Fruit fly (Drosophila melanogaster) whole organism, embryonic: ENCODE results near the gene Klp64D.

ENCODE experiments used
- ATbp ChIP-seq: fragments of 200-800 bp; sonication (Bioruptor generic); optimal IDR thresholded peaks from 2 replicates; lab custom pipeline; 2017; ENCODE audit warnings: missing biosample characterization, mild to moderate bottlenecking, missing genetic modification characterization, missing genetic modification reagents
- BtbVII ChIP-seq: fragments of 200-800 bp; sonication (Bioruptor generic); optimal IDR thresholded peaks from 3 replicates; lab custom pipeline; 2017; ENCODE audit warnings: missing biosample characterization, mild to moderate bottlenecking, missing genetic modification characterization
- CG10209 ChIP-seq: fragments of 200-800 bp; sonication (Bioruptor generic); optimal IDR thresholded peaks from 3 replicates; lab custom pipeline; 2017; ENCODE audit warnings: missing biosample characterization, mild to moderate bottlenecking, missing genetic modification characterization, missing genetic modification reagents
- CG10321 ChIP-seq: fragments of 200-800 bp; sonication (Bioruptor generic); IDR thresholded peaks from 2 replicates; pipeline ENCODE4 v1.3.6; 2022; ENCODE audit warnings: missing biosample characterization, missing genetic modification characterization
- CG10366 ChIP-seq: fragments of 200-800 bp; sonication (Bioruptor generic); IDR thresholded peaks from 2 replicates; pipeline ENCODE4 v1.3.6; 2022; ENCODE audit warnings: missing biosample characterization, missing genetic modification characterization
- CG10565 ChIP-seq: fragments of 200-800 bp; sonication (Bioruptor generic); optimal IDR thresholded peaks from 3 replicates; lab custom pipeline; 2016; ENCODE audit warnings: missing biosample characterization, mild to moderate bottlenecking, missing genetic modification characterization
- CG11093 ChIP-seq: fragments of 200-800 bp; sonication (Bioruptor generic); IDR thresholded peaks from 3 replicates; pipeline ENCODE4 v1.3.6; 2022; ENCODE audit warnings: missing biosample characterization, missing genetic modification characterization
- CG12236 ChIP-seq: fragments of 200-800 bp; sonication (Bioruptor generic); optimal IDR thresholded peaks from 2 replicates; lab custom pipeline; 2016; ENCODE audit warnings: missing biosample characterization, missing genetic modification characterization
- CG1233 ChIP-seq: fragments of 200-800 bp; sonication (Bioruptor generic); optimal IDR thresholded peaks from 4 replicates; lab custom pipeline; 2018; ENCODE audit warnings: missing biosample characterization, mild to moderate bottlenecking, missing genetic modification characterization
- CG13296 ChIP-seq: fragments of 200-800 bp; sonication (Bioruptor generic); optimal IDR thresholded peaks from 3 replicates; lab custom pipeline; 2018; ENCODE audit warnings: missing biosample characterization, mild to moderate bottlenecking, missing genetic modification characterization
- CG13424 ChIP-seq: fragments of 200-800 bp; sonication (Bioruptor generic); optimal IDR thresholded peaks from 2 replicates; lab custom pipeline; 2019; ENCODE audit warnings: missing biosample characterization, mild to moderate bottlenecking, missing genetic modification characterization, moderate library complexity
- CG15073 ChIP-seq: fragments of 200-800 bp; sonication (Bioruptor generic); optimal IDR thresholded peaks from 2 replicates; lab custom pipeline; 2016; ENCODE audit warnings: missing biosample characterization, missing genetic modification characterization
- CG15269 ChIP-seq: fragments of 200-800 bp; sonication (Bioruptor generic); optimal IDR thresholded peaks from 2 replicates; lab custom pipeline; 2018; ENCODE audit warnings: missing biosample characterization, mild to moderate bottlenecking, missing genetic modification characterization, moderate library complexity
- CG15696 ChIP-seq: fragments of 200-800 bp; sonication (Bioruptor generic); optimal IDR thresholded peaks from 2 replicates; lab custom pipeline; 2019; ENCODE audit warnings: missing biosample characterization, mild to moderate bottlenecking, missing genetic modification characterization, moderate library complexity
- CG17328 ChIP-seq: fragments of 200-800 bp; sonication (Bioruptor generic); IDR thresholded peaks from 2 replicates; pipeline ENCODE4 v1.3.6; 2022; ENCODE audit warnings: missing biosample characterization, missing genetic modification characterization
- CG1832 ChIP-seq: fragments of 200-800 bp; sonication (Bioruptor generic); optimal IDR thresholded peaks from 2 replicates; lab custom pipeline; 2017; ENCODE audit warnings: missing biosample characterization, mild to moderate bottlenecking, missing genetic modification characterization, inconsistent platforms
- CG2116 ChIP-seq: fragments of 200-800 bp; sonication (Bioruptor generic); optimal IDR thresholded peaks from 3 replicates; lab custom pipeline; 2018; ENCODE audit warnings: missing biosample characterization, mild to moderate bottlenecking, missing genetic modification characterization
- CG2199 ChIP-seq: fragments of 200-800 bp; sonication (Bioruptor generic); IDR thresholded peaks from 3 replicates; pipeline ENCODE4 v1.3.6; 2022; ENCODE audit warnings: missing biosample characterization, missing genetic modification characterization
- CG3407 ChIP-seq: fragments of 200-800 bp; sonication (Bioruptor generic); optimal IDR thresholded peaks from 2 replicates; lab custom pipeline; 2018; ENCODE audit warnings: missing biosample characterization, mild to moderate bottlenecking, missing genetic modification characterization
- CG34224 ChIP-seq: fragments of 200-800 bp; sonication (Bioruptor generic); IDR thresholded peaks from 3 replicates; pipeline ENCODE4 v1.3.6; 2022; ENCODE audit warnings: missing biosample characterization, missing genetic modification characterization; ENCODE audit not compliant: partially characterized antibody
- CG6765 ChIP-seq: fragments of 200-800 bp; sonication (Bioruptor generic); optimal IDR thresholded peaks from 3 replicates; lab custom pipeline; 2017; ENCODE audit warnings: missing biosample characterization, mild to moderate bottlenecking, missing genetic modification characterization
- CG8089 ChIP-seq: fragments of 200-800 bp; sonication (Bioruptor generic); optimal IDR thresholded peaks from 3 replicates; lab custom pipeline; 2016; ENCODE audit warnings: missing biosample characterization, missing genetic modification characterization
- CG8290 ChIP-seq, 3 experiments: fragments of 200-800 bp; sonication (Bioruptor generic); optimal IDR thresholded peaks; 2 replicates each; lab custom pipeline; 2016 to 2019; ENCODE audit warnings: missing biosample characterization in 3 of 3, missing genetic modification characterization in 3 of 3, mild to moderate bottlenecking in 2 of 3, moderate library complexity in 1 of 3
- CG8388 ChIP-seq: fragments of 200-800 bp; sonication (Bioruptor generic); optimal IDR thresholded peaks from 2 replicates; lab custom pipeline; 2019; ENCODE audit warnings: missing biosample characterization, mild to moderate bottlenecking, missing genetic modification characterization, moderate library complexity
- CG9609 ChIP-seq: fragments of 200-800 bp; sonication (Bioruptor generic); optimal IDR thresholded peaks from 3 replicates; lab custom pipeline; 2016; ENCODE audit warnings: missing biosample characterization, missing genetic modification characterization
- CG9932 ChIP-seq: fragments of 200-800 bp; sonication (Bioruptor generic); IDR thresholded peaks from 2 replicates; pipeline ENCODE4 v1.3.6; 2022; ENCODE audit warnings: missing biosample characterization, missing genetic modification characterization
- Fer2 ChIP-seq: fragments of 200-800 bp; sonication (Bioruptor generic); optimal IDR thresholded peaks from 2 replicates; lab custom pipeline; 2018; ENCODE audit warnings: missing biosample characterization, mild to moderate bottlenecking, missing genetic modification characterization, moderate library complexity
- HLH4C ChIP-seq: fragments of 200-800 bp; sonication (Bioruptor generic); IDR thresholded peaks from 3 replicates; pipeline ENCODE4 v1.3.6; 2022; ENCODE audit warnings: missing biosample characterization, missing genetic modification characterization; ENCODE audit not compliant: partially characterized antibody
- HLH54F ChIP-seq: fragments of 200-800 bp; sonication (Bioruptor generic); optimal IDR thresholded peaks from 3 replicates; lab custom pipeline; 2016; ENCODE audit warnings: missing biosample characterization, missing genetic modification characterization
- Poxn ChIP-seq: fragments of 200-800 bp; sonication (Bioruptor generic); IDR thresholded peaks from 2 replicates; pipeline ENCODE4 v1.3.6; 2022; ENCODE audit warnings: missing biosample characterization, missing genetic modification characterization
- Rx ChIP-seq: fragments of 200-800 bp; sonication (Bioruptor generic); IDR thresholded peaks from 2 replicates; pipeline ENCODE4 v1.3.6; 2022; ENCODE audit warnings: missing biosample characterization, missing genetic modification characterization
- bowl ChIP-seq: fragments of 200-800 bp; sonication (Bioruptor generic); IDR thresholded peaks from 2 replicates; pipeline ENCODE4 v1.3.6; 2022; ENCODE audit warnings: missing biosample characterization, missing genetic modification characterization
- bsh ChIP-seq, 2 experiments: fragments of 200-800 bp; sonication (Bioruptor generic); optimal IDR thresholded peaks; 2 replicates each; lab custom pipeline; 2017 to 2018; ENCODE audit warnings: mild to moderate bottlenecking in 2 of 2, missing biosample characterization in 2 of 2, missing genetic modification characterization in 2 of 2, moderate library complexity in 1 of 2
- cad ChIP-seq: fragments of >200 bp; optimal IDR thresholded peaks from 2 replicates; lab custom pipeline; 2017; ENCODE audit warnings: missing biosample characterization, missing genetic modification characterization
- caup ChIP-seq: fragments of 200-800 bp; sonication (Bioruptor generic); optimal IDR thresholded peaks from 3 replicates; lab custom pipeline; 2017; ENCODE audit warnings: missing biosample characterization, mild to moderate bottlenecking, missing genetic modification characterization, moderate library complexity; ENCODE audit not compliant: severe bottlenecking
- cg ChIP-seq: fragments of 200-800 bp; sonication (Bioruptor generic); optimal IDR thresholded peaks from 3 replicates; lab custom pipeline; 2019; ENCODE audit warnings: missing biosample characterization, mild to moderate bottlenecking, missing genetic modification characterization, moderate library complexity
- crp ChIP-seq, 2 experiments: fragments of 200-800 bp; sonication (Bioruptor generic); optimal IDR thresholded peaks; 2 replicates in 1 of 2; 3 replicates in 1 of 2; lab custom pipeline; 2017; ENCODE audit warnings: missing biosample characterization in 2 of 2, missing genetic modification characterization in 2 of 2, mild to moderate bottlenecking in 1 of 2, moderate library complexity in 1 of 2
- gem ChIP-seq: fragments of 200-800 bp; sonication (Bioruptor generic); optimal IDR thresholded peaks from 2 replicates; lab custom pipeline; 2019; ENCODE audit warnings: missing biosample characterization, mild to moderate bottlenecking, missing genetic modification characterization, moderate library complexity
- gsb-n ChIP-seq: fragments of 200-800 bp; sonication (Bioruptor generic); optimal IDR thresholded peaks from 3 replicates; lab custom pipeline; 2018; ENCODE audit warnings: missing biosample characterization, mild to moderate bottlenecking, missing genetic modification characterization
- hb ChIP-seq: fragments of 200-800 bp; sonication (Bioruptor generic); IDR thresholded peaks from 3 replicates; pipeline ENCODE4 v1.3.6; 2022; ENCODE audit warnings: missing biosample characterization, missing genetic modification characterization; ENCODE audit not compliant: partially characterized antibody
- inv ChIP-seq: fragments of 200-800 bp; sonication (Bioruptor generic); IDR thresholded peaks from 2 replicates; pipeline ENCODE4 v1.3.6; 2022; ENCODE audit warnings: missing biosample characterization, missing genetic modification characterization; ENCODE audit not compliant: partially characterized antibody
- jing ChIP-seq: fragments of 200-800 bp; sonication (Bioruptor generic); optimal IDR thresholded peaks from 2 replicates; lab custom pipeline; 2018; ENCODE audit warnings: missing biosample characterization, mild to moderate bottlenecking, missing genetic modification characterization
- lab ChIP-seq: fragments of 200-800 bp; sonication (Bioruptor generic); optimal IDR thresholded peaks from 3 replicates; lab custom pipeline; 2017; ENCODE audit warnings: missing biosample characterization, missing genetic modification characterization, mild to moderate bottlenecking, moderate library complexity, missing genetic modification reagents
- ro ChIP-seq: fragments of 200-800 bp; sonication (Bioruptor generic); IDR thresholded peaks from 2 replicates; pipeline ENCODE4 v1.3.6; 2022; ENCODE audit warnings: missing biosample characterization, missing genetic modification characterization
- slou ChIP-seq: fragments of 200-800 bp; sonication (Bioruptor generic); optimal IDR thresholded peaks from 3 replicates; lab custom pipeline; 2016; ENCODE audit warnings: missing biosample characterization, missing genetic modification characterization
- tin ChIP-seq: fragments of 200-800 bp; sonication (Bioruptor generic); optimal IDR thresholded peaks from 3 replicates; lab custom pipeline; 2016; ENCODE audit warnings: missing biosample characterization, missing genetic modification characterization
- toy ChIP-seq: fragments of 200-800 bp; sonication (Bioruptor generic); IDR thresholded peaks from 2 replicates; pipeline ENCODE4 v1.3.6; 2022; ENCODE audit warnings: missing biosample characterization, missing genetic modification characterization
- ttk ChIP-seq: fragments of 200-800 bp; sonication (Bioruptor generic); IDR thresholded peaks from 2 replicates; pipeline ENCODE4 v2.1.2; 2022; ENCODE audit warnings: missing biosample characterization, missing genetic modification characterization

Gene Klp64D

DNA sequence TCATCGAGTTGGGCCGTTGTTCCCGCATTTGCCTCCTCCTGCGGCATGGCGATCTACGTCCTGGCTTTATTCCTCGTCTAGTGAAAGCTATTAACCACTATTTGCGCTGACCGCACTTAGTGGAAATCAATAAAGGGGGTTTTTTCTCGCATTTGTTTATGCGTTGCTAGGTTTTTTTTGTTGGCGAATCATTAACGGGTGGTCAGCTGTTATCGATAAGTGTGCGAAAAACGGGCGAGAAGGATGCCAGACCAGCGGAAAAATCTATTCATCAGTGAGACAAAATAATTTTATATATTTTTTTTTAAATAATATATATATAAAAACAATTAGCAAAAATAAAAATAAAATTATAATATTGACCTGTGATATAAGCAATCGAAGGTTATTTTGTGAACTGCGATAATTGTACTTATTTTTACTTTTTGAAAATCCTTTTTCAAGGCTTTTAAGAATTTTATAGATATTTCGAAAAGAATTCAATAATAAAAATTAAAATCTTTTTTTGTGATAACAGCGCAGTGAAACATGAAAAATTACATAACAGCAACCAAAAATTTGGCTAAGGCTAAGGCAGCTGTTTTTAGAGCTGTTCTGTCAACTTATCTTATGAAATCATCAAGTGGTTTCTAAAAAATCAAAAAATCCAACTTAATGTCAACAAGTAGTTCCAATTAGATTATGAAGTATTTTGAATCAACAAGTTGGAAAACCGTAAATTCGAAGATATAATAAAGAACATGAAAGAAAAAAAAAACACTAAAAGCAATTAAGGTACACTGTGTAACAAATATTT is at the start of gene Klp64D:
Gene Klp64D, minus strand, starts transcription at position 185 of the 796 bp plus-strand sequence.
- TF ChIP-seq cad (GFP tag; lab: Kevin White, UChicago) (no peak), Rx (no peak), CG10209 (GFP tag; lab: Kevin White, UChicago) (no peak), CG11093 (no peak), hb (GFP tag; lab: Robert Waterston, UW) (no peak), HLH54F (GFP tag; lab: Kevin White, UChicago) (no peak), CG12236 (no peak), CG15269 (tag; lab: Kevin White, UChicago) (peak; percentile 47), ttk (GFP tag; lab: Robert Waterston, UW) (no peak), caup (GFP tag; lab: Kevin White, UChicago) (no peak), BtbVII (GFP tag; lab: Kevin White, UChicago) (no peak), Fer2 (no peak), CG13296 (GFP tag; lab: Kevin White, UChicago) (no peak), CG8089 (no peak), gem (tag; lab: Kevin White, UChicago) (peak; percentile 58), CG6765 (no peak), HLH4C (GFP tag; lab: Robert Waterston, UW) (no peak), cg (GFP tag; lab: Kevin White, UChicago) (peak; percentile 55), Poxn (GFP tag; lab: Robert Waterston, UW) (no peak), ro (GFP tag; lab: Robert Waterston, UW) (no peak), gsb-n (no peak), jing (no peak), CG10321 (GFP tag; lab: Robert Waterston, UW) (no peak), CG17328 (GFP tag; lab: Robert Waterston, UW) (0 out of 2 replicates have a peak, but pooled peaks have one; percentile 13), CG1832 (GFP tag; lab: Kevin White, UChicago) (no peak), CG15073 (GFP tag; lab: Kevin White, UChicago) (no peak), CG13424 (tag; lab: Kevin White, UChicago) (peak; percentile 58), CG10366 (GFP tag; lab: Robert Waterston, UW) (no peak), slou (GFP tag; lab: Kevin White, UChicago) (no peak), CG10565 (no peak), tin (GFP tag; lab: Kevin White, UChicago) (peak; percentile 20), bowl (GFP tag; lab: Robert Waterston, UW) (no peak), CG2199 (GFP tag; lab: Robert Waterston, UW) (no peak), CG8388 (no peak), crp (GFP tag; optimal IDR thresholded peaks at IDR 0.05; lab: Kevin White, UChicago) (peak in 1 of 2 experiments; percentile 54), CG8290 (GFP tag; optimal IDR thresholded peaks at IDR 0.05; lab: Kevin White, UChicago) (no peak), CG8290 (tag; optimal IDR thresholded peaks at IDR 0.05; lab: Kevin White, UChicago) (peak in 1 of 2 experiments; percentile 3), toy (GFP tag; lab: Robert Waterston, UW) (no peak), CG9609 (GFP tag; lab: Kevin White, UChicago) (no peak), CG15696 (tag; lab: Kevin White, UChicago) (peak; percentile 7), inv (no peak), lab (peak; percentile 39), CG34224 (GFP tag; lab: Robert Waterston, UW) (peak; percentile 48), CG3407 (no peak), CG2116 (GFP tag; lab: Kevin White, UChicago) (peak; percentile 17), CG9932 (GFP tag; lab: Robert Waterston, UW) (peak; percentile 65), CG1233 (GFP tag; lab: Kevin White, UChicago) (no peak), bsh (GFP tag; optimal IDR thresholded peaks at IDR 0.05; lab: Kevin White, UChicago) (peak in 1 of 2 experiments; percentile 7), ATbp (GFP tag; lab: Kevin White, UChicago) (no peak)
